Fruit fly (Drosophila melanogaster) whole organism, pupa: ENCODE data around the gene CG14424.

Experiments
- CG10348 ChIP-seq: fragments of 200-800 bp; sonication (Bioruptor generic); IDR thresholded peaks from 2 replicates; pipeline ENCODE4 v1.3.6; 2022; ENCODE audit warnings: missing biosample characterization, missing genetic modification characterization
- CG12605 ChIP-seq: fragments of 200-800 bp; sonication (Bioruptor generic); IDR thresholded peaks from 2 replicates; pipeline ENCODE4 v1.3.6; 2022; ENCODE audit warnings: missing biosample characterization, missing genetic modification characterization
- CG13204 ChIP-seq: fragments of 200-800 bp; sonication (Bioruptor generic); optimal IDR thresholded peaks from 2 replicates; lab custom pipeline; 2018; ENCODE audit warnings: missing biosample characterization, mild to moderate bottlenecking, missing genetic modification characterization, moderate library complexity
- CG14655 ChIP-seq: fragments of 200-800 bp; sonication (Bioruptor generic); optimal IDR thresholded peaks from 3 replicates; lab custom pipeline; 2017; ENCODE audit warnings: mild to moderate bottlenecking, missing biosample characterization, missing genetic modification reagents, missing genetic modification characterization
- CG15710 ChIP-seq: fragments of 200-800 bp; sonication (Bioruptor generic); optimal IDR thresholded peaks from 2 replicates; lab custom pipeline; 2018; ENCODE audit warnings: missing biosample characterization, mild to moderate bottlenecking, missing genetic modification characterization, moderate library complexity
- CG17806 ChIP-seq: fragments of 200-800 bp; sonication (Bioruptor generic); optimal IDR thresholded peaks from 2 replicates; lab custom pipeline; 2018; ENCODE audit warnings: missing biosample characterization, mild to moderate bottlenecking, missing genetic modification characterization, moderate library complexity
- CG32121 ChIP-seq: fragments of 200-800 bp; sonication (Bioruptor generic); IDR thresholded peaks from 2 replicates; pipeline ENCODE4 v1.3.6; 2022; ENCODE audit warnings: missing biosample characterization, missing genetic modification characterization
- CG34367 ChIP-seq: fragments of 200-800 bp; sonication (Bioruptor generic); optimal IDR thresholded peaks from 2 replicates; lab custom pipeline; 2018; ENCODE audit warnings: missing biosample characterization, mild to moderate bottlenecking, missing genetic modification characterization
- CG4496 ChIP-seq: fragments of 200-800 bp; sonication (Bioruptor generic); IDR thresholded peaks from 3 replicates; pipeline ENCODE4 v1.3.6; 2022; ENCODE audit warnings: missing biosample characterization, missing genetic modification characterization
- CG8159 ChIP-seq: fragments of 200-800 bp; sonication (Bioruptor generic); optimal IDR thresholded peaks from 3 replicates; lab custom pipeline; 2018; ENCODE audit warnings: missing biosample characterization, mild to moderate bottlenecking, missing genetic modification characterization, moderate library complexity
- CG8301 ChIP-seq: fragments of 200-800 bp; sonication (Bioruptor generic); optimal IDR thresholded peaks from 2 replicates; lab custom pipeline; 2018; ENCODE audit warnings: missing biosample characterization, mild to moderate bottlenecking, missing genetic modification characterization
- CG9948 ChIP-seq: fragments of 200-800 bp; sonication (Bioruptor generic); optimal IDR thresholded peaks from 2 replicates; lab custom pipeline; 2018; ENCODE audit warnings: missing biosample characterization, mild to moderate bottlenecking, missing genetic modification characterization, moderate library complexity
- D1 ChIP-seq: fragments of 200-800 bp; sonication (Bioruptor generic); optimal IDR thresholded peaks from 2 replicates; lab custom pipeline; 2018; ENCODE audit warnings: missing biosample characterization, mild to moderate bottlenecking, missing genetic modification characterization, moderate library complexity
- EcR ChIP-seq: fragments of 200-800 bp; sonication (Bioruptor generic); optimal IDR thresholded peaks from 3 replicates; lab custom pipeline; 2019; ENCODE audit warnings: missing biosample characterization, missing genetic modification characterization, mild to moderate bottlenecking, moderate library complexity, missing genetic modification reagents
- Ets98B ChIP-seq: fragments of 200-800 bp; sonication (Bioruptor generic); IDR thresholded peaks from 2 replicates; pipeline ENCODE4 v1.3.6; 2022; ENCODE audit warnings: missing biosample characterization, missing genetic modification characterization
- Pif1A ChIP-seq: fragments of 200-800 bp; sonication (Bioruptor generic); optimal IDR thresholded peaks from 3 replicates; lab custom pipeline; 2016; ENCODE audit warnings: missing biosample characterization, missing genetic modification characterization
- Pif1B ChIP-seq: fragments of 200-800 bp; sonication (Bioruptor generic); optimal IDR thresholded peaks from 3 replicates; lab custom pipeline; 2016; ENCODE audit warnings: missing biosample characterization, missing genetic modification characterization
- Snoo ChIP-seq: fragments of 200-800 bp; sonication (Bioruptor generic); optimal IDR thresholded peaks from 3 replicates; lab custom pipeline; 2017; ENCODE audit warnings: missing biosample characterization, mild to moderate bottlenecking, missing genetic modification characterization, inconsistent platforms
- fd96Ca ChIP-seq: fragments of 200-800 bp; sonication (Bioruptor generic); IDR thresholded peaks from 3 replicates; pipeline ENCODE4 v1.3.6; 2022; ENCODE audit warnings: missing biosample characterization, missing genetic modification characterization
- gl ChIP-seq: fragments of 200-800 bp; sonication (Bioruptor generic); optimal IDR thresholded peaks from 2 replicates; lab custom pipeline; 2018; ENCODE audit warnings: missing biosample characterization, mild to moderate bottlenecking, missing genetic modification characterization
- rn ChIP-seq: fragments of 200-800 bp; sonication (Bioruptor generic); IDR thresholded peaks from 2 replicates; pipeline ENCODE4 v1.3.6; 2022; ENCODE audit warnings: missing biosample characterization, missing genetic modification characterization

CG14424 gene

dm6 chrX:2938556-2938955 lies 11.5 kb upstream of the CG14424 start, which contains the start of gene CG14420:
CG14420 (plus strand) TSS chrX:2938856.
- no peak for TF ChIP-seq rn

dm6 chrX:2936727-2937126 lies 9.7 kb upstream of the CG14424 start, which contains the start of gene CG3598:
CG3598 (plus strand) TSS chrX:2937027.
- TF ChIP-seq CG34367 (tag; lab: Kevin White, UChicago) (no peak), rn (no peak), CG32121 (GFP tag; lab: Robert Waterston, UW) (no peak), CG12605 (GFP tag; lab: Robert Waterston, UW) (no peak), Snoo (tag; lab: Kevin White, UChicago) (no peak), Pif1B (no peak), CG4496 (no peak), CG8301 (no peak), CG8159 (no peak), CG14655 (GFP tag; lab: Kevin White, UChicago) (no peak), fd96Ca (GFP tag; lab: Robert Waterston, UW) (no peak)

dm6 chrX:2934827-2935226 lies 7.8 kb upstream of the CG14424 start, which contains the start of gene CG3592:
CG3592 (plus strand) TSS chrX:2935127.
- TF ChIP-seq CG32121 (GFP tag; lab: Robert Waterston, UW), result no peak
- TF ChIP-seq gl (tag; lab: Kevin White, UChicago), result no peak
- no peak for TF ChIP-seq CG13204 (GFP tag; lab: Kevin White, UChicago)

dm6 chrX:2929496-2929895 lies 2.4 kb upstream of the CG14424 start, which contains the start of gene CG32793:
CG32793 (plus strand) TSS chrX:2929796.
- no peak for TF ChIP-seq CG13204 (GFP tag; lab: Kevin White, UChicago)
- no peak for TF ChIP-seq CG34367 (tag; lab: Kevin White, UChicago)
- TF ChIP-seq Snoo (tag; lab: Kevin White, UChicago), result no peak
- TF ChIP-seq rn, result no peak
- no peak for TF ChIP-seq CG9948 (tag; lab: Kevin White, UChicago)
- no peak for TF ChIP-seq CG14655 (GFP tag; lab: Kevin White, UChicago)
- no peak for TF ChIP-seq CG10348 (GFP tag; lab: Robert Waterston, UW)
- TF ChIP-seq Pif1B, result no peak
- no peak for TF ChIP-seq Ets98B
- TF ChIP-seq fd96Ca (GFP tag; lab: Robert Waterston, UW), result no peak
- TF ChIP-seq CG8159, result no peak
- TF ChIP-seq EcR (GFP tag; lab: Kevin White, UChicago), result no peak
- no peak for TF ChIP-seq CG4496
- no peak for TF ChIP-seq CG12605 (GFP tag; lab: Robert Waterston, UW)
- no peak for TF ChIP-seq gl (tag; lab: Kevin White, UChicago)
- no peak for TF ChIP-seq D1 (tag; lab: Kevin White, UChicago)
- no peak for TF ChIP-seq CG15710 (tag; lab: Kevin White, UChicago)
- no peak for TF ChIP-seq Pif1A

dm6 chrX:2919742-2920141 lies 7.3 kb downstream of the CG14424 start, which contains the start of gene CG3588:
CG3588 (plus strand) TSS chrX:2919770.
- TF ChIP-seq CG12605 (GFP tag; lab: Robert Waterston, UW) (no peak), CG17806 (tag; lab: Kevin White, UChicago) (no peak), rn (no peak)

- no peak for TF ChIP-seq CG12605 (GFP tag; lab: Robert Waterston, UW)
- no peak for TF ChIP-seq Pif1A
- no peak for TF ChIP-seq gl (tag; lab: Kevin White, UChicago)
- no peak for TF ChIP-seq CG8301
- no peak for TF ChIP-seq CG8159
- TF ChIP-seq CG4496, result no peak
- no peak for TF ChIP-seq CG13204 (GFP tag; lab: Kevin White, UChicago)
- TF ChIP-seq CG15710 (tag; lab: Kevin White, UChicago), result no peak
- TF ChIP-seq EcR (GFP tag; lab: Kevin White, UChicago), result no peak
- TF ChIP-seq CG9948 (tag; lab: Kevin White, UChicago), result no peak
These were observed 8.5 kb downstream of the CG14424 start for dm6 chrX:2918551-2918950.

dm6 chrX:2915108-2915507 lies 11.9 kb downstream of the CG14424 start:
- no peak for TF ChIP-seq CG32121 (GFP tag; lab: Robert Waterston, UW)
- no peak for TF ChIP-seq CG13204 (GFP tag; lab: Kevin White, UChicago)
- TF ChIP-seq CG12605 (GFP tag; lab: Robert Waterston, UW), result no peak
- no peak for TF ChIP-seq CG17806 (tag; lab: Kevin White, UChicago)
- no peak for TF ChIP-seq Snoo (tag; lab: Kevin White, UChicago)
- TF ChIP-seq EcR (GFP tag; lab: Kevin White, UChicago), result no peak
- TF ChIP-seq CG10348 (GFP tag; lab: Robert Waterston, UW), result no peak
- TF ChIP-seq CG15710 (tag; lab: Kevin White, UChicago), result no peak
- no peak for TF ChIP-seq fd96Ca (GFP tag; lab: Robert Waterston, UW)
- no peak for TF ChIP-seq Ets98B
- TF ChIP-seq CG34367 (tag; lab: Kevin White, UChicago), result no peak
- TF ChIP-seq Pif1A, result no peak
- no peak for TF ChIP-seq Pif1B
- no peak for TF ChIP-seq CG14655 (GFP tag; lab: Kevin White, UChicago)
- no peak for TF ChIP-seq rn
- TF ChIP-seq CG4496, result no peak
- TF ChIP-seq CG8301, result no peak
- TF ChIP-seq CG8159, result no peak
- TF ChIP-seq D1 (tag; lab: Kevin White, UChicago), result no peak
